Comparison of ENCODE assay signal across 6 worm cellular contexts in genomic region chrII:10095224-10095623, ce11.
TF ChIP-seq lines count a peak whose summit lies in the region.

No protein-coding gene starts in this region.

TF ChIP-seq in whole organism, L1 larva, 84 proteins besides CTCF, POLR2A, EP300 and RAD21:
- TF ChIP-seq lir-3 (tag; optimal IDR thresholded peaks at IDR 0.05; lab: Kevin White, UChicago; ENCODE audit: poor library complexity) (no peak), elt-2 (tag; optimal IDR thresholded peaks at IDR 0.05; lab: Kevin White, UChicago) (peak; percentile 6), Y116A8C.19 (tag; optimal IDR thresholded peaks at IDR 0.05; lab: Kevin White, UChicago; ENCODE audit: borderline replicate concordance) (no peak), tlp-1 (tag; optimal IDR thresholded peaks at IDR 0.05; lab: Kevin White, UChicago) (peak; percentile 23), isw-1 (GFP tag; IDR thresholded peaks at IDR 0.05; lab: Robert Waterston, UW) (no peak), lin-14 (GFP tag; optimal IDR thresholded peaks at IDR 0.05; lab: Kevin White, UChicago) (no peak)

TF ChIP-seq in whole organism, L2 larva, 48 proteins besides CTCF, POLR2A, EP300 and RAD21:
- no peak for TF ChIP-seq nhr-12 (tag; optimal IDR thresholded peaks at IDR 0.05; lab: Kevin White, UChicago)
- TF ChIP-seq fos-1 (tag; optimal IDR thresholded peaks at IDR 0.05; lab: Kevin White, UChicago), result peak; percentile 72

TF ChIP-seq in whole organism, L3 larva, 47 proteins besides CTCF, POLR2A, EP300 and RAD21:
- TF ChIP-seq pqm-1 (tag; optimal IDR thresholded peaks at IDR 0.05; lab: Kevin White, UChicago) (peak; percentile 60), elt-2 (tag; optimal IDR thresholded peaks at IDR 0.05; lab: Kevin White, UChicago) (peak; percentile 81), sea-2 (GFP tag; optimal IDR thresholded peaks at IDR 0.05; lab: Kevin White, UChicago) (no peak)

TF ChIP-seq in whole organism, L4 larva, 104 proteins besides CTCF, POLR2A, EP300 and RAD21:
- TF ChIP-seq T26A8.4 (GFP tag; IDR thresholded peaks at IDR 0.05; lab: Robert Waterston, UW), result no peak
- TF ChIP-seq fkh-10 (GFP tag; optimal IDR thresholded peaks at IDR 0.05; lab: Kevin White, UChicago), result no peak
- TF ChIP-seq dmd-6 (GFP tag; IDR thresholded peaks at IDR 0.05; lab: Robert Waterston, UW), result peak; percentile 62
- peak; percentile 74 for TF ChIP-seq pqm-1 (tag; optimal IDR thresholded peaks at IDR 0.05; lab: Kevin White, UChicago)
- no peak for TF ChIP-seq nhr-102 (tag; optimal IDR thresholded peaks at IDR 0.05; lab: Kevin White, UChicago)
- no peak for TF ChIP-seq daf-16 (GFP tag; optimal IDR thresholded peaks at IDR 0.05; lab: Kevin White, UChicago)
- peak; percentile 55 for TF ChIP-seq daf-16 (tag; optimal IDR thresholded peaks at IDR 0.05; lab: Kevin White, UChicago)
- TF ChIP-seq nhr-77 (tag; optimal IDR thresholded peaks at IDR 0.05; lab: Kevin White, UChicago), result peak; percentile 37
- TF ChIP-seq php-3 (GFP tag; IDR thresholded peaks at IDR 0.05; lab: Robert Waterston, UW), result peak; percentile 28; the same call in 1 of the 2 replicates
- TF ChIP-seq dve-1 (tag; optimal IDR thresholded peaks at IDR 0.05; lab: Kevin White, UChicago; ENCODE audit: insufficient read depth), result peak; percentile 60
- TF ChIP-seq nhr-28 (tag; optimal IDR thresholded peaks at IDR 0.05; lab: Kevin White, UChicago), result peak; percentile 86
- no peak for TF ChIP-seq lin-1 (GFP tag; IDR thresholded peaks at IDR 0.05; lab: Robert Waterston, UW)
- no peak for TF ChIP-seq madf-5 (GFP tag; IDR thresholded peaks at IDR 0.05; lab: Robert Waterston, UW)
- TF ChIP-seq F44E2.7 (GFP tag; IDR thresholded peaks at IDR 0.05; lab: Robert Waterston, UW), result no peak
- TF ChIP-seq ZK546.5 (tag; optimal IDR thresholded peaks at IDR 0.05; lab: Kevin White, UChicago), result no peak
- no peak for TF ChIP-seq ZK337.2 (GFP tag; IDR thresholded peaks at IDR 0.05; lab: Robert Waterston, UW)
- peak; percentile 52 for TF ChIP-seq hlh-11 (tag; optimal IDR thresholded peaks at IDR 0.05; lab: Kevin White, UChicago)
- TF ChIP-seq T20F7.1 (GFP tag; optimal IDR thresholded peaks at IDR 0.05; lab: Kevin White, UChicago), result peak; percentile 44
- peak in 1 of 2 experiments; percentile 51 for TF ChIP-seq unc-62 (GFP tag; optimal IDR thresholded peaks at IDR 0.05 in 1 of 2; lab: Kevin White, UChicago)
- no peak for TF ChIP-seq unc-62 (tag; optimal IDR thresholded peaks at IDR 0.05; lab: Kevin White, UChicago)
TF ChIP-seq in whole organism, L4 larva: peak in this region for 10.

TF ChIP-seq in whole organism, late embryonic, 69 proteins besides CTCF, POLR2A, EP300 and RAD21:
- TF ChIP-seq sdc-2 (tag; optimal IDR thresholded peaks at IDR 0.05; lab: Kevin White, UChicago) (no peak), elt-2 (tag; optimal IDR thresholded peaks at IDR 0.05; lab: Kevin White, UChicago) (peak; percentile 74), fkh-10 (GFP tag; optimal IDR thresholded peaks at IDR 0.05; lab: Kevin White, UChicago) (no peak)

TF ChIP-seq in whole organism, young adult, 124 proteins besides CTCF, POLR2A, EP300 and RAD21:
- TF ChIP-seq lsy-27 (tag; optimal IDR thresholded peaks at IDR 0.05; lab: Kevin White, UChicago; ENCODE audit: borderline replicate concordance, insufficient read depth) (no peak), attf-6 (GFP tag; IDR thresholded peaks at IDR 0.05; lab: Robert Waterston, UW) (no peak), unc-62 (GFP tag; optimal IDR thresholded peaks at IDR 0.05; lab: Kevin White, UChicago) (peak; percentile 73), nhr-80 (tag; optimal IDR thresholded peaks at IDR 0.05; lab: Kevin White, UChicago) (peak; percentile 68), snpc-3.4 (tag; optimal IDR thresholded peaks at IDR 0.05; lab: Kevin White, UChicago) (no peak), akir-1 (GFP tag; optimal IDR thresholded peaks at IDR 0.05; lab: Kevin White, UChicago) (no peak), egrh-3 (GFP tag; IDR thresholded peaks at IDR 0.05; lab: Robert Waterston, UW) (no peak)
